Fruit fly (Drosophila melanogaster) whole organism, embryonic: ENCODE data around the gene Hip1.

ENCODE experiments used
- CG10431 ChIP-seq: fragments of 200-800 bp; sonication (Bioruptor generic); optimal IDR thresholded peaks from 3 replicates; lab custom pipeline; 2018; ENCODE audit warnings: missing biosample characterization, mild to moderate bottlenecking, missing genetic modification characterization
- chif ChIP-seq, 2 experiments: fragments of 200-800 bp; sonication (Bioruptor generic); optimal IDR thresholded peaks; 3 replicates each; lab custom pipeline; 2016; ENCODE audit warnings: missing biosample characterization in 2 of 2, missing genetic modification characterization in 2 of 2

- no peak for TF ChIP-seq CG10431 (GFP tag; lab: Kevin White, UChicago)
- TF ChIP-seq chif (GFP tag; optimal IDR thresholded peaks at IDR 0.05; lab: Kevin White, UChicago), result no peak
These were observed 32.4 kb upstream of the Hip1 start, which contains the start of gene Sap130 for dm6 chr3L:12805660-12806289.
